Worm (Caenorhabditis elegans): ENCODE results near the gene tbx-8.

ce11 chrIII:10318062-10318609, 29.0 kb upstream of the tbx-8 start, which contains the start of the genes unc-50 and ostf-4:
- TF ChIP-seq lsy-2 (tag; optimal IDR thresholded peaks at IDR 0.05) (no peak), nhr-77 (tag; optimal IDR thresholded peaks at IDR 0.05) (no peak), nhr-237 (tag; optimal IDR thresholded peaks at IDR 0.05) (no peak), unc-62 (GFP tag; optimal IDR thresholded peaks at IDR 0.05 in 1 of 2) (no peak), unc-62 (tag; optimal IDR thresholded peaks at IDR 0.05) (no peak), ama-1 (optimal IDR thresholded peaks at IDR 0.05) (no peak), madf-9 (GFP tag; conservative IDR thresholded peaks at IDR 0.05) (no peak), T20F7.1 (GFP tag; optimal IDR thresholded peaks at IDR 0.05) (no peak), snpc-4 (tag; optimal IDR thresholded peaks at IDR 0.05) (no peak), pha-4 (GFP tag; IDR thresholded peaks at IDR 0.05) (no peak), pha-4 (tag; optimal IDR thresholded peaks at IDR 0.05) (no peak), nhr-28 (tag; optimal IDR thresholded peaks at IDR 0.05) (no peak), ZK546.5 (tag; optimal IDR thresholded peaks at IDR 0.05) (no peak), mes-2 (tag; optimal IDR thresholded peaks at IDR 0.05; ENCODE audit: poor library complexity, severe bottlenecking) (no peak), lin-1 (GFP tag; IDR thresholded peaks at IDR 0.05) (no peak), cey-2 (tag; optimal IDR thresholded peaks at IDR 0.05; ENCODE audit: borderline replicate concordance, insufficient read depth) (no peak)

Data from whole organism, L4 larva.